Fruit fly (Drosophila melanogaster): ENCODE data around the gene CG3719.

CG3719 gene

DNA sequence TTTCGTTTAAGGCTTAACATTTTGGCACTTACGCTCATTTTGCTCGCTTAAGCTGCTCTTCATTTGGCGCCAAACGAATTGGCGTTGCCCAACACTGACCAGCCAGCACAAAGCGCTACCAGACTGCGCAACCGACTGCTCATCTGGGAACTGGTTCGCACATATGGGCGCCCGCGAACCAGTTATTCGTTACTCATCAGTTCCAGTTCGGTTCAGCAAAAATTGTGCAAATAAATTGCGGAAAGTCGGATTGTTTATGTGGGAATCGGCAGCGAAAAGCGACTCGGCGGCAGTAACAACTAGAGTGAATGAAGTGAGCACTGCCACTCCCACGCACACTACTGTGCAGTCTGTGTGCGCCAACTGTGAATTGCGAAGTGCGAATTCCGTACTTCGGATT lies 12.6 kb upstream of the CG3719 start, which contains the start of gene Rilpl (continued):
- no peak for TF ChIP-seq corto (GFP tag; optimal IDR thresholded peaks at IDR 0.05)
- no peak for TF ChIP-seq CG17385 (GFP tag; optimal IDR thresholded peaks at IDR 0.05)
- no peak for TF ChIP-seq CG15073 (GFP tag; optimal IDR thresholded peaks at IDR 0.05)
- no peak for TF ChIP-seq Hand (GFP tag; optimal IDR thresholded peaks at IDR 0.05)
- no peak for TF ChIP-seq cg (GFP tag; optimal IDR thresholded peaks at IDR 0.05)
- TF ChIP-seq Sox102F (GFP tag; optimal IDR thresholded peaks at IDR 0.05) = no peak
- TF ChIP-seq mld (GFP tag; IDR thresholded peaks at IDR 0.05; ENCODE audit: partially characterized antibody) = no peak
- TF ChIP-seq Dref (GFP tag; IDR thresholded peaks at IDR 0.05) = peak; percentile 42; the same call in 1 of the 2 replicates
- no peak for TF ChIP-seq fu2 (GFP tag; optimal IDR thresholded peaks at IDR 0.05)
- TF ChIP-seq CG2116 (GFP tag; optimal IDR thresholded peaks at IDR 0.05) = peak; percentile 28
- no peak for TF ChIP-seq CG15696 (tag; optimal IDR thresholded peaks at IDR 0.05)
- TF ChIP-seq Deaf1 (tag; optimal IDR thresholded peaks at IDR 0.05) = peak; percentile 35
- no peak for TF ChIP-seq Asciz (GFP tag; optimal IDR thresholded peaks at IDR 0.05)
- no peak for TF ChIP-seq dimm (GFP tag; IDR thresholded peaks at IDR 0.05)
- TF ChIP-seq danr (GFP tag; IDR thresholded peaks at IDR 0.05) = no peak
- peak; percentile 39 for TF ChIP-seq gro (GFP tag; optimal IDR thresholded peaks at IDR 0.05)
- TF ChIP-seq sna (GFP tag; IDR thresholded peaks at IDR 0.05; ENCODE audit: partially characterized antibody) = no peak
- no peak for TF ChIP-seq CG9727 (GFP tag; optimal IDR thresholded peaks at IDR 0.05)
- TF ChIP-seq Scr (GFP tag; IDR thresholded peaks at IDR 0.05; ENCODE audit: partially characterized antibody) = peak; percentile 53
- TF ChIP-seq row (GFP tag; IDR thresholded peaks at IDR 0.05) = peak; percentile 33; the same call in 1 of the 3 replicates
- TF ChIP-seq ac (GFP tag; optimal IDR thresholded peaks at IDR 0.05) = no peak
- no peak for TF ChIP-seq crol (GFP tag; IDR thresholded peaks at IDR 0.05)
- peak; percentile 9 for TF ChIP-seq CG15601 (tag; optimal IDR thresholded peaks at IDR 0.05)
- TF ChIP-seq Xbp1 (GFP tag; optimal IDR thresholded peaks at IDR 0.05) = peak; percentile 4
- no peak for TF ChIP-seq CG5953 (GFP tag; IDR thresholded peaks at IDR 0.05)
- TF ChIP-seq Atf-2 (GFP tag; optimal IDR thresholded peaks at IDR 0.05) = no peak
- no peak for TF ChIP-seq CG11504 (tag; optimal IDR thresholded peaks at IDR 0.05)
- TF ChIP-seq Jarid2 (GFP tag; optimal IDR thresholded peaks at IDR 0.05) = no peak
- TF ChIP-seq CG11695 (GFP tag; IDR thresholded peaks at IDR 0.05) = no peak
- TF ChIP-seq CG1647 (GFP tag; optimal IDR thresholded peaks at IDR 0.05) = no peak
- TF ChIP-seq otp (GFP tag; IDR thresholded peaks at IDR 0.05) = no peak
- peak; percentile 26; the same call in 1 of the 2 replicates for TF ChIP-seq Rx (GFP tag; IDR thresholded peaks at IDR 0.05)
- no peak for TF ChIP-seq gcm2 (GFP tag; optimal IDR thresholded peaks at IDR 0.05)
- TF ChIP-seq CG8290 (GFP tag; optimal IDR thresholded peaks at IDR 0.05) = no peak
- TF ChIP-seq CG8290 (tag; optimal IDR thresholded peaks at IDR 0.05) = peak in 1 of 2 experiments; percentile 75
- TF ChIP-seq sima (GFP tag; optimal IDR thresholded peaks at IDR 0.05) = no peak
- TF ChIP-seq stwl (tag; optimal IDR thresholded peaks at IDR 0.05) = peak; percentile 57
- no peak for TF ChIP-seq CG30403 (GFP tag; optimal IDR thresholded peaks at IDR 0.05)
- TF ChIP-seq CG10274 (GFP tag; optimal IDR thresholded peaks at IDR 0.05) = no peak
- no peak for TF ChIP-seq pros (GFP tag; optimal IDR thresholded peaks at IDR 0.05)
- no peak for TF ChIP-seq chinmo (GFP tag; IDR thresholded peaks at IDR 0.05; ENCODE audit: partially characterized antibody)
- TF ChIP-seq CG6175 (GFP tag; IDR thresholded peaks at IDR 0.05) = no peak
- TF ChIP-seq CG30431 (GFP tag; optimal IDR thresholded peaks at IDR 0.05) = no peak
- TF ChIP-seq CG9876 (GFP tag; optimal IDR thresholded peaks at IDR 0.05) = no peak
- no peak for TF ChIP-seq Hmx (GFP tag; optimal IDR thresholded peaks at IDR 0.05)
- no peak for TF ChIP-seq Taf1 (GFP tag; IDR thresholded peaks at IDR 0.05)
- no peak for TF ChIP-seq CG9437 (GFP tag; optimal IDR thresholded peaks at IDR 0.05)
- peak; percentile 6 for TF ChIP-seq Nf-YC (tag; optimal IDR thresholded peaks at IDR 0.05)
- no peak for TF ChIP-seq CG11696 (GFP tag; IDR thresholded peaks at IDR 0.05)
- no peak for TF ChIP-seq Sin3A (optimal IDR thresholded peaks at IDR 0.05)
- no peak for TF ChIP-seq CG16863 (GFP tag; optimal IDR thresholded peaks at IDR 0.05)
- TF ChIP-seq kni (GFP tag; optimal IDR thresholded peaks at IDR 0.05) = no peak

All from whole organism, embryonic.